Worm (Caenorhabditis elegans) whole organism, midembryonic: ENCODE results near the gene znf-474.

Experiments used
- T22C8.4 ChIP-seq: fragments of 200-800 bp; sonication (Bioruptor generic); IDR thresholded peaks from 2 replicates; pipeline ENCODE4 v1.3.6; 2022; ENCODE audit warnings: missing genetic modification characterization, missing compliant biosample characterization
- cog-1 ChIP-seq: sonication (generic microtip); optimal IDR thresholded peaks from 2 replicates; lab custom pipeline; 2016; ENCODE audit warnings: missing genetic modification characterization, missing compliant biosample characterization
- flt-1 ChIP-seq: fragments of 200-800 bp; sonication (Bioruptor generic); IDR thresholded peaks from 2 replicates; pipeline ENCODE4 v1.3.6; 2022; ENCODE audit warnings: missing genetic modification characterization, missing compliant biosample characterization
- klf-2 ChIP-seq: fragments of 200-800 bp; sonication (Bioruptor generic); conservative IDR thresholded peaks from 2 replicates; pipeline ENCODE4 v1.3.6; 2022; ENCODE audit warnings: missing genetic modification reagents, missing genetic modification characterization, missing compliant biosample characterization
- med-1 ChIP-seq: sonication (generic microtip); optimal IDR thresholded peaks from 2 replicates; lab custom pipeline; 2017; ENCODE audit warnings: missing genetic modification characterization, mild to moderate bottlenecking, missing compliant biosample characterization, antibody characterized with exemption, missing genetic modification reagents; ENCODE audit not compliant: insufficient read depth
- ref-1 ChIP-seq: fragments of 200-800 bp; sonication (Bioruptor generic); conservative IDR thresholded peaks from 2 replicates; pipeline ENCODE4 v1.3.6; 2022; ENCODE audit warnings: missing genetic modification reagents, missing genetic modification characterization, missing compliant biosample characterization
- tab-1 ChIP-seq: fragments of 200-800 bp; sonication (Bioruptor generic); IDR thresholded peaks from 2 replicates; pipeline ENCODE4 v1.3.6; 2022; ENCODE audit warnings: missing genetic modification characterization, missing compliant biosample characterization
- ztf-23 ChIP-seq: fragments of 200-800 bp; sonication (Bioruptor generic); IDR thresholded peaks from 2 replicates; pipeline ENCODE4 v1.3.6; 2022; ENCODE audit warnings: missing genetic modification reagents, missing genetic modification characterization, missing compliant biosample characterization
- ztf-29 ChIP-seq: fragments of 200-800 bp; sonication (Bioruptor generic); IDR thresholded peaks from 2 replicates; pipeline ENCODE4 v1.3.6; 2022; ENCODE audit warnings: missing genetic modification reagents, missing genetic modification characterization, missing compliant biosample characterization

The znf-474 gene

ce11 chrX:12149638-12150137, at the start of gene znf-474:
Gene znf-474 (plus strand): TSS chrX:12149924.
- TF ChIP-seq klf-2 (GFP tag; lab: Robert Waterston, UW) (no peak), ref-1 (GFP tag; lab: Robert Waterston, UW) (no peak), ztf-23 (GFP tag; lab: Robert Waterston, UW) (no peak), ztf-29 (GFP tag; lab: Robert Waterston, UW) (no peak), med-1 (GFP tag; lab: Kevin White, UChicago) (no peak), T22C8.4 (GFP tag; lab: Robert Waterston, UW) (no peak), flt-1 (GFP tag; lab: Robert Waterston, UW) (no peak), tab-1 (GFP tag; lab: Robert Waterston, UW) (no peak)

ce11 chrX:12103712-12104111, 46.0 kb upstream of the znf-474 start, which contains the start of gene W03G11.3:
Gene W03G11.3 (minus strand): TSS chrX:12103812.
- no peak for TF ChIP-seq T22C8.4 (GFP tag; lab: Robert Waterston, UW)
- no peak for TF ChIP-seq ztf-29 (GFP tag; lab: Robert Waterston, UW)
- no peak for TF ChIP-seq tab-1 (GFP tag; lab: Robert Waterston, UW)
- no peak for TF ChIP-seq flt-1 (GFP tag; lab: Robert Waterston, UW)
- no peak for TF ChIP-seq cog-1 (tag; lab: Kevin White, UChicago)
- no peak for TF ChIP-seq ref-1 (GFP tag; lab: Robert Waterston, UW)
- TF ChIP-seq klf-2 (GFP tag; lab: Robert Waterston, UW): no peak
- TF ChIP-seq med-1 (GFP tag; lab: Kevin White, UChicago): no peak
- no peak for TF ChIP-seq ztf-23 (GFP tag; lab: Robert Waterston, UW)

- TF ChIP-seq ref-1 (GFP tag; lab: Robert Waterston, UW) (no peak), klf-2 (GFP tag; lab: Robert Waterston, UW) (no peak), T22C8.4 (GFP tag; lab: Robert Waterston, UW) (no peak), cog-1 (tag; lab: Kevin White, UChicago) (no peak), flt-1 (GFP tag; lab: Robert Waterston, UW) (no peak), ztf-29 (GFP tag; lab: Robert Waterston, UW) (no peak), ztf-23 (GFP tag; lab: Robert Waterston, UW) (no peak), tab-1 (GFP tag; lab: Robert Waterston, UW) (no peak), med-1 (GFP tag; lab: Kevin White, UChicago) (no peak)
Measured at ce11 chrX:12104630-12105029, 45.1 kb upstream of the znf-474 start, which contains the start of gene col-181. Gene col-181 (plus strand): TSS chrX:12104930.

- TF ChIP-seq T22C8.4 (GFP tag; lab: Robert Waterston, UW) (no peak), tab-1 (GFP tag; lab: Robert Waterston, UW) (no peak), klf-2 (GFP tag; lab: Robert Waterston, UW) (no peak), ref-1 (GFP tag; lab: Robert Waterston, UW) (no peak), cog-1 (tag; lab: Kevin White, UChicago) (no peak), med-1 (GFP tag; lab: Kevin White, UChicago) (no peak), ztf-23 (GFP tag; lab: Robert Waterston, UW) (no peak), flt-1 (GFP tag; lab: Robert Waterston, UW) (no peak), ztf-29 (GFP tag; lab: Robert Waterston, UW) (no peak)
Measured at ce11 chrX:12105458-12105857, 44.3 kb upstream of the znf-474 start.

ce11 chrX:12106004-12106403, 43.7 kb upstream of the znf-474 start:
- TF ChIP-seq med-1 (GFP tag; lab: Kevin White, UChicago) (peak; percentile 90), ref-1 (GFP tag; lab: Robert Waterston, UW) (peak; percentile 96), ztf-23 (GFP tag; lab: Robert Waterston, UW) (peak; percentile 98), tab-1 (GFP tag; lab: Robert Waterston, UW) (no peak; the same call in 1 of the 2 replicates), cog-1 (tag; lab: Kevin White, UChicago) (peak; percentile 95), T22C8.4 (GFP tag; lab: Robert Waterston, UW) (peak; percentile 97), klf-2 (GFP tag; lab: Robert Waterston, UW) (peak; percentile 98), ztf-29 (GFP tag; lab: Robert Waterston, UW) (peak; percentile 98), flt-1 (GFP tag; lab: Robert Waterston, UW) (peak; percentile 99)

- TF ChIP-seq ztf-23 (GFP tag; lab: Robert Waterston, UW) (no peak), cog-1 (tag; lab: Kevin White, UChicago) (no peak), T22C8.4 (GFP tag; lab: Robert Waterston, UW) (no peak), ztf-29 (GFP tag; lab: Robert Waterston, UW) (no peak), tab-1 (GFP tag; lab: Robert Waterston, UW) (no peak), med-1 (GFP tag; lab: Kevin White, UChicago) (no peak), ref-1 (GFP tag; lab: Robert Waterston, UW) (no peak), klf-2 (GFP tag; lab: Robert Waterston, UW) (no peak), flt-1 (GFP tag; lab: Robert Waterston, UW) (no peak)
Measured at ce11 chrX:12108517-12109216, 41.1 kb upstream of the znf-474 start, which contains the start of the genes W03G11.2 and lgc-13. Gene W03G11.2 (minus strand): TSS chrX:12108617. Gene lgc-13 (plus strand): TSS chrX:12109166.

ce11 chrX:12111213-12111612, 38.5 kb upstream of the znf-474 start, which contains the start of gene lgc-14:
Gene lgc-14 (plus strand): TSS chrX:12111513.
- TF ChIP-seq flt-1 (GFP tag; lab: Robert Waterston, UW) (no peak), ref-1 (GFP tag; lab: Robert Waterston, UW) (no peak), klf-2 (GFP tag; lab: Robert Waterston, UW) (no peak), cog-1 (tag; lab: Kevin White, UChicago) (no peak), T22C8.4 (GFP tag; lab: Robert Waterston, UW) (no peak), tab-1 (GFP tag; lab: Robert Waterston, UW) (no peak), med-1 (GFP tag; lab: Kevin White, UChicago) (no peak), ztf-29 (GFP tag; lab: Robert Waterston, UW) (no peak), ztf-23 (GFP tag; lab: Robert Waterston, UW) (no peak)

ce11 chrX:12114024-12114423, 35.7 kb upstream of the znf-474 start, which contains the start of gene lgc-15:
Gene lgc-15 (plus strand): TSS chrX:12114324.
- TF ChIP-seq ztf-29 (GFP tag; lab: Robert Waterston, UW) (no peak), flt-1 (GFP tag; lab: Robert Waterston, UW) (no peak), T22C8.4 (GFP tag; lab: Robert Waterston, UW) (no peak), ref-1 (GFP tag; lab: Robert Waterston, UW) (no peak), cog-1 (tag; lab: Kevin White, UChicago) (no peak)
